Worm (Caenorhabditis elegans) whole organism, mixed stage, embryonic: ENCODE measurements around the gene srz-14.

Experiments
- M03D4.4 ChIP-seq: sonication (generic microtip); optimal IDR thresholded peaks from 2 replicates; lab custom pipeline; 2017; ENCODE audit warnings: mild to moderate bottlenecking, missing genetic modification characterization, missing compliant biosample characterization
- bed-3 ChIP-seq: fragments of 200-800 bp; sonication (Bioruptor generic); optimal IDR thresholded peaks from 3 replicates; lab custom pipeline; 2018; ENCODE audit warnings: mild to moderate bottlenecking, missing genetic modification characterization, moderate library complexity, missing compliant biosample characterization
- blmp-1 ChIP-seq: fragments of 150-350 bp; optimal IDR thresholded peaks from 2 replicates; lab custom pipeline; 2014; ENCODE audit warnings: missing biosample characterization, missing genetic modification characterization
- ceh-39 ChIP-seq: fragments of 150-350 bp; optimal IDR thresholded peaks from 2 replicates; lab custom pipeline; 2014; ENCODE audit warnings: missing biosample characterization, missing genetic modification characterization
- ceh-43 ChIP-seq: fragments of 200-800 bp; sonication (Bioruptor generic); optimal IDR thresholded peaks from 2 replicates; lab custom pipeline; 2018; ENCODE audit warnings: mild to moderate bottlenecking, missing genetic modification characterization, moderate library complexity, missing compliant biosample characterization
- ceh-83 ChIP-seq: fragments of 200-800 bp; sonication (Bioruptor generic); optimal IDR thresholded peaks from 2 replicates; lab custom pipeline; 2018; ENCODE audit warnings: mild to moderate bottlenecking, missing genetic modification characterization, missing compliant biosample characterization
- ces-1 ChIP-seq: fragments of 150-350 bp; optimal IDR thresholded peaks from 2 replicates; lab custom pipeline; 2014; ENCODE audit warnings: missing biosample characterization, missing genetic modification reagents, missing genetic modification characterization
- elt-1 ChIP-seq: sonication (generic microtip); optimal IDR thresholded peaks from 2 replicates; lab custom pipeline; 2017; ENCODE audit warnings: missing genetic modification characterization, mild to moderate bottlenecking, missing compliant biosample characterization, antibody characterized with exemption, moderate library complexity, borderline replicate concordance; ENCODE audit not compliant: insufficient read depth
- elt-3 ChIP-seq: fragments of 150-350 bp; optimal IDR thresholded peaks from 2 replicates; lab custom pipeline; 2014; ENCODE audit warnings: missing biosample characterization, missing genetic modification characterization
- flh-1 ChIP-seq: fragments of 200-800 bp; sonication (Bioruptor generic); optimal IDR thresholded peaks from 2 replicates; lab custom pipeline; 2018; ENCODE audit warnings: mild to moderate bottlenecking, missing genetic modification characterization, moderate library complexity, missing compliant biosample characterization
- ham-2 ChIP-seq: fragments of 200-800 bp; sonication (Bioruptor generic); optimal IDR thresholded peaks from 2 replicates; lab custom pipeline; 2018; ENCODE audit warnings: mild to moderate bottlenecking, missing genetic modification characterization, missing compliant biosample characterization
- hlh-1 ChIP-seq: fragments of 150-350 bp; optimal IDR thresholded peaks from 2 replicates; lab custom pipeline; 2014; ENCODE audit warnings: missing biosample characterization, missing genetic modification reagents, missing genetic modification characterization
- lin-32 ChIP-seq: fragments of 200-800 bp; sonication (Bioruptor generic); optimal IDR thresholded peaks from 2 replicates; lab custom pipeline; 2018; ENCODE audit warnings: mild to moderate bottlenecking, missing genetic modification characterization, missing compliant biosample characterization
- lsy-2 ChIP-seq: fragments of 150-350 bp; optimal IDR thresholded peaks from 2 replicates; lab custom pipeline; 2014; ENCODE audit warnings: missing biosample characterization, missing genetic modification characterization
- mab-5 ChIP-seq: fragments of 150-350 bp; optimal IDR thresholded peaks from 2 replicates; lab custom pipeline; 2014; ENCODE audit warnings: missing biosample characterization, missing genetic modification characterization
- mep-1 ChIP-seq: fragments of 150-350 bp; optimal IDR thresholded peaks from 2 replicates; lab custom pipeline; 2017; ENCODE audit warnings: missing biosample characterization, missing genetic modification reagents, missing genetic modification characterization, inconsistent platforms
- mls-2 ChIP-seq: sonication (generic microtip); optimal IDR thresholded peaks from 2 replicates; lab custom pipeline; 2016; ENCODE audit warnings: mild to moderate bottlenecking, missing genetic modification characterization, moderate library complexity, missing compliant biosample characterization
- nhr-12 ChIP-seq: fragments of 150-350 bp; optimal IDR thresholded peaks from 2 replicates; lab custom pipeline; 2014; ENCODE audit warnings: missing biosample characterization, missing genetic modification characterization
- nhr-2 ChIP-seq: fragments of 150-350 bp; optimal IDR thresholded peaks from 2 replicates; lab custom pipeline; 2014; ENCODE audit warnings: missing biosample characterization, missing genetic modification characterization
- nhr-237 ChIP-seq: fragments of 150-350 bp; optimal IDR thresholded peaks from 2 replicates; lab custom pipeline; 2014; ENCODE audit warnings: missing biosample characterization, missing genetic modification characterization
- nhr-28 ChIP-seq: fragments of 150-350 bp; optimal IDR thresholded peaks from 2 replicates; lab custom pipeline; 2014; ENCODE audit warnings: missing biosample characterization, missing genetic modification characterization
- pha-4 ChIP-seq: fragments of 150-350 bp; optimal IDR thresholded peaks from 2 replicates; lab custom pipeline; 2018; ENCODE audit warnings: missing biosample characterization, missing genetic modification reagents, missing genetic modification characterization
- sem-2 ChIP-seq: fragments of 200-800 bp; sonication (Bioruptor generic); optimal IDR thresholded peaks from 2 replicates; lab custom pipeline; 2018; ENCODE audit warnings: mild to moderate bottlenecking, missing genetic modification characterization, missing compliant biosample characterization
- snpc-4 ChIP-seq: fragments of 150-350 bp; optimal IDR thresholded peaks from 2 replicates; lab custom pipeline; 2014; ENCODE audit warnings: missing biosample characterization, missing genetic modification characterization
- tbx-8 ChIP-seq: fragments of 200-800 bp; sonication (Bioruptor generic); optimal IDR thresholded peaks from 2 replicates; lab custom pipeline; 2018; ENCODE audit warnings: mild to moderate bottlenecking, missing genetic modification characterization, moderate library complexity, missing compliant biosample characterization
- unc-120 ChIP-seq: sonication (generic microtip); optimal IDR thresholded peaks from 2 replicates; lab custom pipeline; 2017; ENCODE audit warnings: missing genetic modification characterization, missing compliant biosample characterization; ENCODE audit not compliant: poor library complexity, severe bottlenecking
- unc-39 ChIP-seq: fragments of 150-350 bp; optimal IDR thresholded peaks from 2 replicates; lab custom pipeline; 2014; ENCODE audit warnings: missing biosample characterization, missing genetic modification characterization
- unc-62 ChIP-seq: fragments of 150-350 bp; optimal IDR thresholded peaks from 2 replicates; lab custom pipeline; 2014; ENCODE audit warnings: missing biosample characterization, missing genetic modification reagents, missing genetic modification characterization
- zip-8 ChIP-seq: fragments of 150-350 bp; optimal IDR thresholded peaks from 2 replicates; lab custom pipeline; 2014; ENCODE audit warnings: missing biosample characterization, missing genetic modification characterization

srz-14 gene

ce11 chrV:16182110-16182509 lies 1.3 kb upstream of the srz-14 start, which contains the start of gene srz-13:
TSS of gene srz-13 (plus strand) at chrV:16182410.
- TF ChIP-seq M03D4.4 (tag; lab: Kevin White, UChicago) (no peak), unc-62 (GFP tag; lab: Kevin White, UChicago) (no peak), elt-3 (tag; lab: Kevin White, UChicago) (no peak), ceh-43 (GFP tag; lab: Kevin White, UChicago) (no peak), nhr-28 (tag; lab: Kevin White, UChicago) (no peak), elt-1 (no peak), ces-1 (GFP tag; lab: Kevin White, UChicago) (no peak), lsy-2 (tag; lab: Kevin White, UChicago) (no peak)

- TF ChIP-seq mab-5 (no peak), unc-39 (tag; lab: Kevin White, UChicago) (no peak), ceh-83 (GFP tag; lab: Kevin White, UChicago) (no peak), sem-2 (GFP tag; lab: Kevin White, UChicago) (no peak), nhr-2 (no peak), mls-2 (no peak)
- TF ChIP-seq, all 35 proteins: peak for 0
These were observed 539 bp upstream of the srz-14 start, which contains the start of gene srh-277 for ce11 chrV:16182918-16183317. TSS of gene srh-277 (plus strand) at chrV:16183218.

ce11 chrV:16190485-16190884 lies 7.0 kb downstream of the srz-14 start, which contains the start of gene srh-281:
TSS of gene srh-281 (plus strand) at chrV:16190785.
- TF ChIP-seq nhr-237 (tag; lab: Kevin White, UChicago) (no peak), pha-4 (no peak), nhr-2 (no peak), elt-1 (no peak), sem-2 (GFP tag; lab: Kevin White, UChicago) (no peak)

- TF ChIP-seq ceh-39 (tag; lab: Kevin White, UChicago) = no peak
- TF ChIP-seq snpc-4 (tag; lab: Kevin White, UChicago) = no peak
- no peak for TF ChIP-seq ham-2
- no peak for TF ChIP-seq sem-2 (GFP tag; lab: Kevin White, UChicago)
- no peak for TF ChIP-seq ceh-43 (GFP tag; lab: Kevin White, UChicago)
- no peak for TF ChIP-seq mab-5
- no peak for TF ChIP-seq nhr-28 (tag; lab: Kevin White, UChicago)
- TF ChIP-seq nhr-2 = no peak
- no peak for TF ChIP-seq mls-2
- TF ChIP-seq pha-4 = no peak
These were observed 8.7 kb downstream of the srz-14 start, which contains the start of gene srh-279 for ce11 chrV:16192114-16192513. TSS of gene srh-279 (plus strand) at chrV:16192414.

- TF ChIP-seq unc-120 = no peak
- no peak for TF ChIP-seq pha-4
- TF ChIP-seq mls-2 = no peak
- no peak for TF ChIP-seq bed-3 (GFP tag; lab: Kevin White, UChicago)
- TF ChIP-seq ces-1 (GFP tag; lab: Kevin White, UChicago) = no peak
- TF ChIP-seq unc-39 (tag; lab: Kevin White, UChicago) = no peak
- no peak for TF ChIP-seq zip-8 (tag; lab: Kevin White, UChicago)
- TF ChIP-seq hlh-1 (tag; lab: Kevin White, UChicago) = no peak
- no peak for TF ChIP-seq blmp-1 (tag; lab: Kevin White, UChicago)
- TF ChIP-seq mep-1 (tag; lab: Kevin White, UChicago) = no peak
- no peak for TF ChIP-seq nhr-12 (tag; lab: Kevin White, UChicago)
- no peak for TF ChIP-seq ham-2
- TF ChIP-seq sem-2 (GFP tag; lab: Kevin White, UChicago) = no peak
These were observed 11.2 kb downstream of the srz-14 start, which contains the start of gene rabr-4 for ce11 chrV:16194639-16195038. TSS of gene rabr-4 (plus strand) at chrV:16194939.

- no peak for TF ChIP-seq zip-8 (tag; lab: Kevin White, UChicago)
- no peak for TF ChIP-seq unc-62 (GFP tag; lab: Kevin White, UChicago)
- no peak for TF ChIP-seq lin-32
- TF ChIP-seq tbx-8 (GFP tag; lab: Kevin White, UChicago) = no peak
- TF ChIP-seq nhr-2 = no peak
- no peak for TF ChIP-seq pha-4
- TF ChIP-seq flh-1 (GFP tag; lab: Kevin White, UChicago) = no peak
- no peak for TF ChIP-seq nhr-12 (tag; lab: Kevin White, UChicago)
- TF ChIP-seq nhr-28 (tag; lab: Kevin White, UChicago) = no peak
These were observed 11.9 kb downstream of the srz-14 start, which contains the start of gene rabr-3 for ce11 chrV:16195379-16195778. TSS of gene rabr-3 (plus strand) at chrV:16195679.
